Worm (Caenorhabditis elegans) whole organism, young adult: ENCODE data around the gene nhr-16.

Source experiments
- B0019.2 ChIP-seq: fragments of 200-800 bp; sonication (Bioruptor generic); conservative IDR thresholded peaks from 2 replicates; pipeline ENCODE4 v1.3.6; 2022; ENCODE audit warnings: missing genetic modification reagents, missing genetic modification characterization, missing compliant biosample characterization
- B0336.3 ChIP-seq: fragments of 200-800 bp; sonication (Bioruptor generic); IDR thresholded peaks from 2 replicates; pipeline ENCODE4 v1.3.6; 2022; ENCODE audit warnings: missing genetic modification characterization, missing compliant biosample characterization
- D2030.7 ChIP-seq: fragments of 200-800 bp; sonication (Bioruptor generic); IDR thresholded peaks from 2 replicates; pipeline ENCODE4 v1.3.6; 2022; ENCODE audit warnings: missing genetic modification reagents, missing genetic modification characterization, missing compliant biosample characterization
- F10E7.11 ChIP-seq: sonication (generic microtip); optimal IDR thresholded peaks from 2 replicates; lab custom pipeline; 2017; ENCODE audit warnings: mild to moderate bottlenecking, missing genetic modification characterization, moderate library complexity, missing compliant biosample characterization
- dpl-1 ChIP-seq: fragments of 150-350 bp; optimal IDR thresholded peaks from 2 replicates; lab custom pipeline; 2014; ENCODE audit warnings: missing biosample characterization, missing genetic modification reagents, missing genetic modification characterization
- snpc-4 ChIP-seq, 5 experiments: fragments of 150-350 bp in 1 of 5; sonication (generic microtip) in 4 of 5; optimal IDR thresholded peaks; 2 replicates each; lab custom pipeline; 2014 to 2018; ENCODE audit warnings: missing genetic modification characterization in 5 of 5, missing biosample characterization in 3 of 5, antibody characterized with exemption in 2 of 5, mild to moderate bottlenecking in 2 of 5, missing compliant biosample characterization in 2 of 5, missing genotype in 2 of 5, moderate library complexity in 2 of 5, missing genetic modification reagents in 1 of 5
- unc-62 ChIP-seq: fragments of 150-350 bp; optimal IDR thresholded peaks from 2 replicates; lab custom pipeline; 2014; ENCODE audit warnings: missing biosample characterization, missing genetic modification reagents, missing genetic modification characterization
- ztf-18 ChIP-seq: sonication (generic microtip); optimal IDR thresholded peaks from 2 replicates; lab custom pipeline; 2016; ENCODE audit warnings: missing genotype, mild to moderate bottlenecking, missing genetic modification characterization, missing compliant biosample characterization
- ztf-25 ChIP-seq: fragments of 200-800 bp; sonication (Bioruptor generic); IDR thresholded peaks from 2 replicates; pipeline ENCODE4 v1.3.6; 2022; ENCODE audit warnings: missing genetic modification reagents, missing genetic modification characterization, missing compliant biosample characterization

- TF ChIP-seq B0019.2 (GFP tag; lab: Robert Waterston, UW) (no peak), dpl-1 (GFP tag; lab: Kevin White, UChicago) (no peak), ztf-18 (tag; lab: Kevin White, UChicago) (no peak), unc-62 (GFP tag; lab: Kevin White, UChicago) (no peak), D2030.7 (GFP tag; lab: Robert Waterston, UW) (no peak), snpc-4 (GFP tag; optimal IDR thresholded peaks at IDR 0.05; lab: Kevin White, UChicago) (no peak), snpc-4 (tag; optimal IDR thresholded peaks at IDR 0.05; lab: Kevin White, UChicago) (no peak), B0336.3 (no peak), ztf-25 (GFP tag; lab: Robert Waterston, UW) (no peak), F10E7.11 (no peak)
Observed at ce11 chrII:4435134-4435533, 3.5 kb upstream of the nhr-16 start, which contains the start of gene nhr-273.
